Worm (Caenorhabditis elegans): Measurements from ENCODE around the gene ZK856.7.

The ZK856.7 gene

DNA sequence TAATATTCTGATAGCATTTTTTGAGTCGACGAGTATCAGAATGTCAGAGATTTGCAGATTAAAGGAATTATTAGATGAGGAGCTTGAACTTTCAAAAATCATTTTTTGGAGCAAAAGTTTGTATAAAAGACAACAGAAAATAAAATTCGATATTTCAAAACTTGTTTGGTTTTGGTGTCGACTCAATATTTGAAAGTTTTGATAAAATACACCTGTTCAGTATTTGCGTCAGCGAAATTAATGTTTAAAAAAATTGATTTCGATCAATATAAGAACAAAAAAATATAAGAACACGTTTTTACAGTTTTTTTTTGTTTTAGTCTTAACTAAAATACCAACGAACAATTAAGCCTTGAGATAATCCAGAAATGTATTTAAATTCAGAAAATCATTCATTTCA is 18.7 kb downstream of the ZK856.7 start, which contains the start of gene C12D8.13:
TSS of gene C12D8.13 (minus strand) at position 101 of the 400 bp plus-strand sequence.
- no peak for TF ChIP-seq T26A8.4 (GFP tag; IDR thresholded peaks at IDR 0.05)
- no peak for TF ChIP-seq mes-2 (tag; optimal IDR thresholded peaks at IDR 0.05; ENCODE audit: poor library complexity, severe bottlenecking)
- TF ChIP-seq lsy-2 (tag; optimal IDR thresholded peaks at IDR 0.05), result no peak
- no peak for TF ChIP-seq ztf-11 (tag; optimal IDR thresholded peaks at IDR 0.05)
- no peak for TF ChIP-seq nhr-111 (GFP tag; optimal IDR thresholded peaks at IDR 0.05)
- no peak for TF ChIP-seq nhr-77 (tag; optimal IDR thresholded peaks at IDR 0.05)
- TF ChIP-seq dmd-6 (GFP tag; IDR thresholded peaks at IDR 0.05), result no peak
- TF ChIP-seq jun-1 (tag; optimal IDR thresholded peaks at IDR 0.05), result no peak
- TF ChIP-seq ZK546.5 (tag; optimal IDR thresholded peaks at IDR 0.05), result no peak
- no peak for TF ChIP-seq mep-1 (tag; optimal IDR thresholded peaks at IDR 0.05)
- TF ChIP-seq snpc-4 (tag; optimal IDR thresholded peaks at IDR 0.05), result no peak
- TF ChIP-seq aha-1 (tag), result no peak
- no peak for TF ChIP-seq nhr-25 (tag; optimal IDR thresholded peaks at IDR 0.05; ENCODE audit: borderline replicate concordance, insufficient read depth)
- TF ChIP-seq dve-1 (tag; optimal IDR thresholded peaks at IDR 0.05; ENCODE audit: insufficient read depth), result no peak
- TF ChIP-seq hlh-30 (tag; optimal IDR thresholded peaks at IDR 0.05; ENCODE audit: insufficient read depth), result no peak
- no peak for TF ChIP-seq lin-39 (tag; optimal IDR thresholded peaks at IDR 0.05)
- no peak for TF ChIP-seq nhr-11 (tag; optimal IDR thresholded peaks at IDR 0.05)
- no peak for TF ChIP-seq zip-11 (GFP tag; IDR thresholded peaks at IDR 0.05)
- no peak for TF ChIP-seq skn-1 (tag; optimal IDR thresholded peaks at IDR 0.05)

- TF ChIP-seq lim-7 (GFP tag; IDR thresholded peaks at IDR 0.05), result no peak
Measured at ce11 chrV:10221317-10221716, 19.4 kb downstream of the ZK856.7 start, which contains the start of the genes fipr-5 and fipr-9. TSS of gene fipr-5 (minus strand) at chrV:10221417. TSS of gene fipr-9 (plus strand) at chrV:10221662.

- TF ChIP-seq unc-62 (GFP tag; optimal IDR thresholded peaks at IDR 0.05 in 1 of 2) (no peak), unc-62 (tag; optimal IDR thresholded peaks at IDR 0.05) (no peak), lsy-2 (tag; optimal IDR thresholded peaks at IDR 0.05) (no peak), zfp-3 (GFP tag; conservative IDR thresholded peaks at IDR 0.05) (no peak), dve-1 (tag; optimal IDR thresholded peaks at IDR 0.05; ENCODE audit: insufficient read depth) (no peak), ztf-11 (tag; optimal IDR thresholded peaks at IDR 0.05) (no peak)
Measured at ce11 chrV:10222007-10222406, 20.1 kb downstream of the ZK856.7 start, which contains the start of gene C12D8.20. TSS of gene C12D8.20 (plus strand) at chrV:10222307.

DNA sequence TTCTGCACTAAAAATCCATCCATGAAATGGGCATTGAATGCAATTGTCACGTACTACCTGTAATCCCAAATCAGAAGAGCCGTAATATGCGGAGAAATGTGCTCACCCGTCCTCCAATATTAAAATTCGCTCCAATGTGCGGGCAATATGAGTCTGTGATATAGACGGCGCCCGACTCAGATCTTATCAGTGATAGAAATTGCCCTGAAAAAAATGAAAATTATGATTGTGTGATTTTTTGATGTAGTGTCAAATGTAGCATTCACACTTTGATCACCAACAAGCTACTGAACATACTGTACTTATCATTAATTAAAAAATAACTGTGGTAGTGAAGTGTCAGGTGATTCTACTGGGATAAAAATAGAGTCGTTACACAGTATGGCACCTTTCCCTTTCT is 22.7 kb downstream of the ZK856.7 start:
- TF ChIP-seq ZK546.5 (tag; optimal IDR thresholded peaks at IDR 0.05) (no peak), pqm-1 (tag; optimal IDR thresholded peaks at IDR 0.05) (peak; percentile 73), zip-11 (GFP tag; IDR thresholded peaks at IDR 0.05) (no peak), nhr-28 (tag; optimal IDR thresholded peaks at IDR 0.05) (peak; percentile 76)

DNA sequence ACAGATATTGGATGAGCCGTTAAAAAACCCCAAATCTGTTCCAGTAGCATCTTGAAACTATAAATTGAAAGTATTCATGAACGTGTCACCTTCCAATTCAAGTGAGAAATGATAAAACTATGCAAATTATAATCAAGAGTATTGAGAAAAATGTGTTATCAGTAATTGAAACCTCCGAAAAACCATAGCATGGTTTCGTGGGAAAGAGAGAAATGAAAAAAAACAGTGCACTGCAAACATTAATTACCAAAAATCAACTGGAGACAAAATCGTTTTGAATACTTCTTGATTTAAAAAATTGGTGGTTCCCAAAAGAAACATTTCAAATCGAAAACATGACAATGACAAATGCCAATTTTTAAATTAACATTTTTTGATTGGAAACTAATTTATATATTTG is 23.7 kb downstream of the ZK856.7 start, which contains the start of gene daf-36:
TSS of gene daf-36 (minus strand) at position 101 of the 400 bp plus-strand sequence.
- TF ChIP-seq dpl-1 (GFP tag; optimal IDR thresholded peaks at IDR 0.05), result no peak
- no peak for TF ChIP-seq php-3 (GFP tag; IDR thresholded peaks at IDR 0.05)
- peak; percentile 39 for TF ChIP-seq nhr-28 (tag; optimal IDR thresholded peaks at IDR 0.05)

DNA sequence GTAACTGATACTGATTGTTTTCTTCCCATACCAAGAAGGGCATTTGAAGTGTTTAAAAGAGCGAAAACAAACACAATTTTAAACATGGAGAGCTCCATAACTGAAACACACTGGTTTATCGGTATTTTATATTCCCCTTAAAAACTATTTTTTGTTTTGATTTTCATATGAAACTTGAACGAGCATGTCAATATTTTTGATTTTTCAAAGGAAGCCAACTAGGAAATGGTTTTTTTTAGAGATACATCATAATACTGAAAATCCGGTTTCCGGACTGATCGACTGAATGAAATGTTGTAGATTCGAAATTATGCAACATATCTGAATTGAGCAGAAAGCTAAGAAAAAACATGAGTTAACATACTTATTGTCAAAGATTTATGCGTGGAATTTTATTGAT is 25.4 kb downstream of the ZK856.7 start, which contains the start of gene ttr-19:
TSS of gene ttr-19 (minus strand) at position 101 of the 400 bp plus-strand sequence.
- TF ChIP-seq nhr-111 (GFP tag; optimal IDR thresholded peaks at IDR 0.05), result no peak
- no peak for TF ChIP-seq ceh-44 (GFP tag; IDR thresholded peaks at IDR 0.05)
- TF ChIP-seq zip-11 (GFP tag; IDR thresholded peaks at IDR 0.05), result no peak
- TF ChIP-seq fkh-10 (GFP tag; optimal IDR thresholded peaks at IDR 0.05), result no peak
- no peak for TF ChIP-seq Y105C5A.15 (GFP tag; IDR thresholded peaks at IDR 0.05)

All from whole organism, L4 larva.